Fruit fly (Drosophila melanogaster) whole organism, embryonic: Measurements from ENCODE around the gene CG13884.

Experiments
- BEAF-32 ChIP-seq: fragments of 200-800 bp; sonication (Bioruptor generic); optimal IDR thresholded peaks from 3 replicates; lab custom pipeline; 2017; ENCODE audit warnings: missing biosample characterization, missing genetic modification characterization, mild to moderate bottlenecking, moderate library complexity, missing genetic modification reagents
- Bgb ChIP-seq: fragments of 200-800 bp; sonication (Bioruptor generic); IDR thresholded peaks from 2 replicates; pipeline ENCODE4 v1.3.6; 2022; ENCODE audit warnings: missing biosample characterization, missing genetic modification characterization; ENCODE audit not compliant: partially characterized antibody
- CG13287 ChIP-seq: fragments of 200-800 bp; sonication (Bioruptor generic); IDR thresholded peaks from 2 replicates; pipeline ENCODE4 v1.3.6; 2022; ENCODE audit warnings: missing biosample characterization, missing genetic modification characterization; ENCODE audit not compliant: partially characterized antibody
- CG17359 ChIP-seq: fragments of 200-800 bp; sonication (Bioruptor generic); optimal IDR thresholded peaks from 3 replicates; lab custom pipeline; 2018; ENCODE audit warnings: missing biosample characterization, mild to moderate bottlenecking, missing genetic modification characterization, moderate library complexity
- CG1832 ChIP-seq: fragments of 200-800 bp; sonication (Bioruptor generic); optimal IDR thresholded peaks from 2 replicates; lab custom pipeline; 2017; ENCODE audit warnings: missing biosample characterization, mild to moderate bottlenecking, missing genetic modification characterization, inconsistent platforms
- CG2712 ChIP-seq: fragments of 200-800 bp; optimal IDR thresholded peaks from 3 replicates; lab custom pipeline; 2019; ENCODE audit warnings: missing biosample characterization, mild to moderate bottlenecking, missing genetic modification characterization, moderate library complexity
- CG2889 ChIP-seq: fragments of 200-800 bp; sonication (Bioruptor generic); IDR thresholded peaks from 3 replicates; pipeline ENCODE4 v1.3.6; 2022; ENCODE audit warnings: missing biosample characterization, missing genetic modification characterization
- CG31224 ChIP-seq: fragments of 200-800 bp; sonication (Bioruptor generic); IDR thresholded peaks from 2 replicates; pipeline ENCODE4 v1.3.6; 2022; ENCODE audit warnings: missing biosample characterization, missing genetic modification characterization
- CG3163 ChIP-seq: fragments of 200-800 bp; sonication (Bioruptor generic); optimal IDR thresholded peaks from 3 replicates; lab custom pipeline; 2016; ENCODE audit warnings: missing biosample characterization, missing genetic modification characterization
- CG32772 ChIP-seq: fragments of 200-800 bp; sonication (Bioruptor generic); IDR thresholded peaks from 2 replicates; pipeline ENCODE4 v1.3.6; 2022; ENCODE audit warnings: missing biosample characterization, missing genetic modification characterization
- CG33557 ChIP-seq: fragments of 200-800 bp; sonication (Bioruptor generic); optimal IDR thresholded peaks from 2 replicates; lab custom pipeline; 2019; ENCODE audit warnings: missing biosample characterization, mild to moderate bottlenecking, missing genetic modification characterization, moderate library complexity
- CG4854 ChIP-seq: fragments of 200-800 bp; sonication (Bioruptor generic); optimal IDR thresholded peaks from 2 replicates; lab custom pipeline; 2016; ENCODE audit warnings: missing biosample characterization, missing genetic modification characterization, inconsistent platforms
- CG7357 ChIP-seq: fragments of 200-800 bp; sonication (Bioruptor generic); IDR thresholded peaks from 3 replicates; pipeline ENCODE4 v1.3.6; 2022; ENCODE audit warnings: missing biosample characterization, missing genetic modification characterization
- CG8290 ChIP-seq, 3 experiments: fragments of 200-800 bp; sonication (Bioruptor generic); optimal IDR thresholded peaks; 2 replicates each; lab custom pipeline; 2016 to 2019; ENCODE audit warnings: missing biosample characterization in 3 of 3, missing genetic modification characterization in 3 of 3, mild to moderate bottlenecking in 2 of 3, moderate library complexity in 1 of 3
- CG9437 ChIP-seq: fragments of 200-800 bp; sonication (Bioruptor generic); optimal IDR thresholded peaks from 2 replicates; lab custom pipeline; 2018; ENCODE audit warnings: missing biosample characterization, mild to moderate bottlenecking, missing genetic modification characterization
- CoRest ChIP-seq: fragments of 200-800 bp; sonication (Bioruptor generic); optimal IDR thresholded peaks from 3 replicates; lab custom pipeline; 2018; ENCODE audit warnings: missing biosample characterization, mild to moderate bottlenecking, missing genetic modification characterization, moderate library complexity
- Dref ChIP-seq: fragments of 200-800 bp; sonication (Bioruptor generic); IDR thresholded peaks from 2 replicates; pipeline ENCODE4 v1.3.6; 2022; ENCODE audit warnings: missing biosample characterization, missing genetic modification characterization
- ERR ChIP-seq: fragments of 200-800 bp; sonication (Bioruptor generic); optimal IDR thresholded peaks from 2 replicates; lab custom pipeline; 2016; ENCODE audit warnings: missing biosample characterization, missing genetic modification characterization
- Elba2 ChIP-seq: fragments of 200-800 bp; sonication (Bioruptor generic); optimal IDR thresholded peaks from 3 replicates; lab custom pipeline; 2016; ENCODE audit warnings: missing biosample characterization, missing genetic modification characterization
- Ets97D ChIP-seq: fragments of 200-800 bp; sonication (Bioruptor generic); optimal IDR thresholded peaks from 3 replicates; lab custom pipeline; 2016; ENCODE audit warnings: missing biosample characterization, missing genetic modification characterization
- Fer2 ChIP-seq: fragments of 200-800 bp; sonication (Bioruptor generic); optimal IDR thresholded peaks from 2 replicates; lab custom pipeline; 2018; ENCODE audit warnings: missing biosample characterization, mild to moderate bottlenecking, missing genetic modification characterization, moderate library complexity
- Gsc ChIP-seq: fragments of 200-800 bp; sonication (Bioruptor generic); IDR thresholded peaks from 2 replicates; pipeline ENCODE4 v1.3.6; 2022; ENCODE audit warnings: missing biosample characterization, missing genetic modification characterization
- HLH4C ChIP-seq: fragments of 200-800 bp; sonication (Bioruptor generic); IDR thresholded peaks from 3 replicates; pipeline ENCODE4 v1.3.6; 2022; ENCODE audit warnings: missing biosample characterization, missing genetic modification characterization; ENCODE audit not compliant: partially characterized antibody
- HLH54F ChIP-seq: fragments of 200-800 bp; sonication (Bioruptor generic); optimal IDR thresholded peaks from 3 replicates; lab custom pipeline; 2016; ENCODE audit warnings: missing biosample characterization, missing genetic modification characterization
- Nf-YB ChIP-seq: fragments of 200-800 bp; sonication (Bioruptor generic); optimal IDR thresholded peaks from 3 replicates; lab custom pipeline; 2019; ENCODE audit warnings: missing biosample characterization, mild to moderate bottlenecking, missing genetic modification characterization, moderate library complexity
- Nf-YC ChIP-seq: fragments of 200-800 bp; optimal IDR thresholded peaks from 3 replicates; lab custom pipeline; 2019; ENCODE audit warnings: missing biosample characterization, mild to moderate bottlenecking, missing genetic modification characterization, moderate library complexity
- NfI ChIP-seq: fragments of 200-800 bp; sonication (Bioruptor generic); optimal IDR thresholded peaks from 3 replicates; lab custom pipeline; 2018; ENCODE audit warnings: missing biosample characterization, mild to moderate bottlenecking, missing genetic modification characterization, moderate library complexity
- PHDP ChIP-seq: fragments of 200-800 bp; sonication (Bioruptor generic); optimal IDR thresholded peaks from 3 replicates; lab custom pipeline; 2018; ENCODE audit warnings: missing biosample characterization, mild to moderate bottlenecking, missing genetic modification characterization, moderate library complexity
- Ravus ChIP-seq: fragments of 200-800 bp; sonication (Bioruptor generic); IDR thresholded peaks from 2 replicates; pipeline ENCODE4 v1.3.6; 2022; ENCODE audit warnings: missing biosample characterization, missing genetic modification characterization
- Scr ChIP-seq: fragments of 200-800 bp; sonication (Bioruptor generic); IDR thresholded peaks from 2 replicates; pipeline ENCODE4 v1.3.6; 2022; ENCODE audit warnings: missing biosample characterization, missing genetic modification characterization; ENCODE audit not compliant: partially characterized antibody
- Sry-δ ChIP-seq: fragments of 200-800 bp; sonication (Bioruptor generic); optimal IDR thresholded peaks from 2 replicates; lab custom pipeline; 2016; ENCODE audit warnings: missing biosample characterization, missing genetic modification characterization
- bbx ChIP-seq: fragments of 200-800 bp; sonication (Bioruptor generic); IDR thresholded peaks from 2 replicates; pipeline ENCODE4 v1.3.6; 2022; ENCODE audit warnings: missing biosample characterization, missing genetic modification characterization; ENCODE audit not compliant: partially characterized antibody
- cg ChIP-seq: fragments of 200-800 bp; sonication (Bioruptor generic); optimal IDR thresholded peaks from 3 replicates; lab custom pipeline; 2019; ENCODE audit warnings: missing biosample characterization, mild to moderate bottlenecking, missing genetic modification characterization, moderate library complexity
- crc ChIP-seq: fragments of 200-800 bp; sonication (Bioruptor generic); optimal IDR thresholded peaks from 2 replicates; lab custom pipeline; 2016; ENCODE audit warnings: missing biosample characterization, missing genetic modification characterization
- croc ChIP-seq: fragments of 200-800 bp; sonication (Bioruptor generic); conservative IDR thresholded peaks from 3 replicates; pipeline ENCODE4 v1.3.6; 2022; ENCODE audit warnings: missing biosample characterization, missing genetic modification characterization
- hkb ChIP-seq, 2 experiments: fragments of 200-800 bp in 1 of 2; fragments of >200 bp in 1 of 2; sonication (Bioruptor generic) in 1 of 2; IDR thresholded peaks in 1 of 2; optimal IDR thresholded peaks in 1 of 2; 2 replicates each; pipeline versions ENCODE4 v1.3.6 to Lab custom; 2017 to 2022; ENCODE audit warnings: missing biosample characterization in 1 of 2, missing genetic modification characterization in 1 of 2
- insv ChIP-seq, 2 experiments: fragments of 200-800 bp; sonication (Bioruptor generic); optimal IDR thresholded peaks; 3 replicates each; lab custom pipeline; 2016 to 2018; ENCODE audit warnings: missing biosample characterization in 2 of 2, missing genetic modification characterization in 2 of 2
- inv ChIP-seq: fragments of 200-800 bp; sonication (Bioruptor generic); IDR thresholded peaks from 2 replicates; pipeline ENCODE4 v1.3.6; 2022; ENCODE audit warnings: missing biosample characterization, missing genetic modification characterization; ENCODE audit not compliant: partially characterized antibody
- kah ChIP-seq: fragments of 200-800 bp; sonication (Bioruptor generic); optimal IDR thresholded peaks from 2 replicates; lab custom pipeline; 2018; ENCODE audit warnings: missing biosample characterization, mild to moderate bottlenecking, missing genetic modification characterization
- klu ChIP-seq: fragments of 200-800 bp; sonication (Bioruptor generic); IDR thresholded peaks from 2 replicates; pipeline ENCODE4 v1.3.6; 2022; ENCODE audit warnings: missing biosample characterization, missing genetic modification characterization
- lilli ChIP-seq: fragments of 200-800 bp; sonication (Bioruptor generic); optimal IDR thresholded peaks from 3 replicates; lab custom pipeline; 2016; ENCODE audit warnings: missing biosample characterization, missing genetic modification characterization
- pzg ChIP-seq: fragments of 200-800 bp; sonication (Bioruptor generic); optimal IDR thresholded peaks from 3 replicates; lab custom pipeline; 2018; ENCODE audit warnings: missing biosample characterization, mild to moderate bottlenecking, missing genetic modification characterization, moderate library complexity
- rib ChIP-seq: fragments of 200-800 bp; sonication (Bioruptor generic); IDR thresholded peaks from 2 replicates; pipeline ENCODE4 v1.3.6; 2022; ENCODE audit warnings: missing biosample characterization, missing genetic modification characterization
- row ChIP-seq: fragments of 200-800 bp; sonication (Bioruptor generic); IDR thresholded peaks from 3 replicates; pipeline ENCODE4 v1.3.6; 2022; ENCODE audit warnings: missing biosample characterization, missing genetic modification characterization
- sd ChIP-seq: fragments of 200-800 bp; sonication (Bioruptor generic); optimal IDR thresholded peaks from 3 replicates; lab custom pipeline; 2018; ENCODE audit warnings: missing biosample characterization, mild to moderate bottlenecking, missing genetic modification characterization, moderate library complexity
- vfl ChIP-seq: fragments of 200-800 bp; sonication (Bioruptor generic); optimal IDR thresholded peaks from 2 replicates; lab custom pipeline; 2016; ENCODE audit warnings: missing biosample characterization, missing genetic modification characterization
- wor ChIP-seq: fragments of 200-800 bp; sonication (Bioruptor generic); IDR thresholded peaks from 2 replicates; pipeline ENCODE4 v1.3.6; 2022; ENCODE audit warnings: missing biosample characterization, missing genetic modification characterization

Gene CG13884

dm6 chr3L:329153-329698, 37.0 kb downstream of the CG13884 start (continued):
- TF ChIP-seq rib (GFP tag; lab: Robert Waterston, UW) = no peak
- peak; percentile 16 for TF ChIP-seq CG8290 (GFP tag; optimal IDR thresholded peaks at IDR 0.05; lab: Kevin White, UChicago)
- peak in 1 of 2 experiments; percentile 9 for TF ChIP-seq CG8290 (tag; optimal IDR thresholded peaks at IDR 0.05; lab: Kevin White, UChicago)

- TF ChIP-seq CG3163 (GFP tag; lab: Kevin White, UChicago) (no peak), croc (GFP tag; lab: Robert Waterston, UW) (no peak), Fer2 (tag; lab: Kevin White, UChicago) (no peak), CoRest (tag; lab: Kevin White, UChicago) (peak; percentile 56), PHDP (tag; lab: Kevin White, UChicago) (no peak), CG32772 (no peak), insv (GFP tag; optimal IDR thresholded peaks at IDR 0.05; lab: Kevin White, UChicago) (no peak), CG13287 (peak; percentile 68), bbx (GFP tag; lab: Robert Waterston, UW) (no peak), NfI (no peak), pzg (peak; percentile 71), CG9437 (GFP tag; lab: Kevin White, UChicago) (peak; percentile 72), CG2889 (no peak), vfl (GFP tag; lab: Kevin White, UChicago) (no peak), CG33557 (GFP tag; lab: Kevin White, UChicago) (no peak), ERR (GFP tag; lab: Kevin White, UChicago) (no peak), inv (GFP tag; lab: Robert Waterston, UW) (0 out of 2 replicates have a peak, but pooled peaks have one; percentile 20), CG2712 (peak; percentile 14), lilli (no peak), kah (GFP tag; lab: Kevin White, UChicago) (no peak), CG31224 (GFP tag; lab: Robert Waterston, UW) (no peak), Dref (GFP tag; lab: Robert Waterston, UW) (peak; percentile 70), crc (no peak), hkb (optimal IDR thresholded peaks at IDR 0.05; lab: Kevin White, UChicago) (no peak), hkb (GFP tag; IDR thresholded peaks at IDR 0.05; lab: Robert Waterston, UW) (no peak), Ets97D (GFP tag; lab: Kevin White, UChicago) (peak; percentile 50), Bgb (peak; percentile 18; the same call in 1 of the 2 replicates), wor (GFP tag; lab: Robert Waterston, UW) (no peak), CG4854 (no peak), cg (GFP tag; lab: Kevin White, UChicago) (no peak), CG17359 (tag; lab: Kevin White, UChicago) (no peak), Scr (peak; percentile 69), CG1832 (GFP tag; lab: Kevin White, UChicago) (no peak), Nf-YB (no peak), Nf-YC (tag; lab: Kevin White, UChicago) (peak; percentile 27), row (GFP tag; lab: Robert Waterston, UW) (no peak), klu (GFP tag; lab: Robert Waterston, UW) (no peak), CG7357 (GFP tag; lab: Robert Waterston, UW) (no peak), Gsc (GFP tag; lab: Robert Waterston, UW) (no peak), Sry-δ (GFP tag; lab: Kevin White, UChicago) (peak; percentile 66), HLH4C (GFP tag; lab: Robert Waterston, UW) (peak; percentile 29; the same call in 1 of the 3 replicates), Elba2 (GFP tag; lab: Kevin White, UChicago) (no peak), Ravus (GFP tag; lab: Robert Waterston, UW) (no peak), BEAF-32 (GFP tag; lab: Kevin White, UChicago) (peak; percentile 79), sd (no peak), HLH54F (GFP tag; lab: Kevin White, UChicago) (no peak)
Measured at dm6 chr3L:327833-328232, 38.4 kb downstream of the CG13884 start, which contains the start of the genes Atac3 and Ptpmeg. Gene Atac3 (minus strand): TSS chr3L:327992. Gene Ptpmeg (plus strand): TSS chr3L:328097.
